Fruit fly (Drosophila melanogaster): Measurements from ENCODE around the gene Adss.

Adss gene

DNA sequence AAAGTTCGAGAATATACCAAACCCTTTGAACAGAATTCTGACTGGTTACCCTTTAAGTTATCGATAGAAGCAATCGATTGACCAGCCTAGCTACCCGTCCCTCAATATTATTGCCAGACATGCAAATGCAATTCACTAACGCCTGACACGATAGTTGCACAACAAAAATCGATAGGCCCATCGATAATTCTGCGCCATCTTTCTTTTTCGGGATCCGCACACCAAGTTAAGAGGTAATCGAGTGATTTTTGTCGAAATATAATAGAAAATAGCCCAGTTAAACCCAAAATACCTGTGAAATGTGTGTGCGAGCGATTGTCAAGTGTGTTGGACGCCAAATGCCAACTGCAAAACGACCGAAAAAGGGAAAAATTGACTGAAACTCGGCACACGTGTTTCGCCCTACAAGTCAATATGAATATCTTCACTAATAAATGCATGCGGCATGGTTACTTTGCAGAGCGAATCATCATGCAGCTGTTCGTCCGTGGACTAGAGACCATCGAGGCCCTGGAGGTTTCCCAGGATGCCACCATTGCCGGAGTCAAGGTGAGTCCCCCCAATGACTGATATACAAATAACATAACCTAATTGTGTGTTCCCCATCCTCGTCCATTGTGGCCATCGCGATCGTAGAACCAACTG lies 20.1 kb upstream of the Adss start, which contains the start of gene RpS30 (continued):
- no peak for TF ChIP-seq br (optimal IDR thresholded peaks at IDR 0.05)
- TF ChIP-seq Ravus (GFP tag; IDR thresholded peaks at IDR 0.05), result no peak
- TF ChIP-seq CG14710 (tag; optimal IDR thresholded peaks at IDR 0.05), result peak; percentile 80
- TF ChIP-seq CG17612 (GFP tag; IDR thresholded peaks at IDR 0.05), result no peak
- no peak for TF ChIP-seq D19B (GFP tag; optimal IDR thresholded peaks at IDR 0.05)
- peak; percentile 93 for TF ChIP-seq Ets65A (GFP tag)
- peak; percentile 91 for TF ChIP-seq CG12659 (GFP tag; optimal IDR thresholded peaks at IDR 0.05)
- TF ChIP-seq CG31388 (GFP tag; optimal IDR thresholded peaks at IDR 0.05), result no peak
- TF ChIP-seq gce (GFP tag; IDR thresholded peaks at IDR 0.05), result no peak
- TF ChIP-seq CG2712 (tag; optimal IDR thresholded peaks at IDR 0.05), result peak; percentile 71
- 0 out of 2 replicates have a peak, but pooled peaks have one; percentile 41 for TF ChIP-seq rib (GFP tag; IDR thresholded peaks at IDR 0.05)
- TF ChIP-seq shn (GFP tag; optimal IDR thresholded peaks at IDR 0.05), result no peak
- TF ChIP-seq CG31365 (tag; optimal IDR thresholded peaks at IDR 0.05), result peak; percentile 22
- no peak for TF ChIP-seq nom (GFP tag; optimal IDR thresholded peaks at IDR 0.05)
- TF ChIP-seq Hey (tag; optimal IDR thresholded peaks at IDR 0.05), result peak; percentile 69
- TF ChIP-seq chinmo (GFP tag; IDR thresholded peaks at IDR 0.05; ENCODE audit: partially characterized antibody), result peak; percentile 94
- TF ChIP-seq Atf3 (GFP tag; optimal IDR thresholded peaks at IDR 0.05), result no peak
- no peak for TF ChIP-seq Sox102F (GFP tag; optimal IDR thresholded peaks at IDR 0.05)
- TF ChIP-seq zf30C (GFP tag; optimal IDR thresholded peaks at IDR 0.05), result no peak
- TF ChIP-seq tap (tag; optimal IDR thresholded peaks at IDR 0.05), result no peak
- TF ChIP-seq Stat92E (GFP tag; optimal IDR thresholded peaks at IDR 0.05), result no peak
- TF ChIP-seq gro (GFP tag; optimal IDR thresholded peaks at IDR 0.05), result peak; percentile 70
- TF ChIP-seq oc (tag; optimal IDR thresholded peaks at IDR 0.05), result no peak
- peak; percentile 65 for TF ChIP-seq sens (GFP tag)
- peak; percentile 92 for TF ChIP-seq nerfin-2 (GFP tag; IDR thresholded peaks at IDR 0.05; ENCODE audit: partially characterized antibody)
- peak; percentile 97 for TF ChIP-seq Ets97D (GFP tag; optimal IDR thresholded peaks at IDR 0.05)
- no peak for TF ChIP-seq en (GFP tag; optimal IDR thresholded peaks at IDR 0.05)
- TF ChIP-seq CG8388 (GFP tag; optimal IDR thresholded peaks at IDR 0.05), result no peak
- TF ChIP-seq CG4404 (GFP tag; IDR thresholded peaks at IDR 0.05), result no peak
- no peak for TF ChIP-seq sisA (GFP tag; IDR thresholded peaks at IDR 0.05)
- peak; percentile 100 for TF ChIP-seq Dref (GFP tag; IDR thresholded peaks at IDR 0.05)
- peak; percentile 44 for TF ChIP-seq Nf-YB (GFP tag; optimal IDR thresholded peaks at IDR 0.05)
- TF ChIP-seq Mrtf (GFP tag; IDR thresholded peaks at IDR 0.05), result no peak
- no peak for TF ChIP-seq gem (tag; optimal IDR thresholded peaks at IDR 0.05)
- TF ChIP-seq CG6654 (GFP tag; optimal IDR thresholded peaks at IDR 0.05), result no peak
- no peak for TF ChIP-seq hth (optimal IDR thresholded peaks at IDR 0.05)
- peak; percentile 30 for TF ChIP-seq CrebB (tag; optimal IDR thresholded peaks at IDR 0.05)
- no peak for TF ChIP-seq CG16815 (GFP tag; optimal IDR thresholded peaks at IDR 0.05)
- peak; percentile 45; the same call in 1 of the 2 replicates for TF ChIP-seq stc (GFP tag; IDR thresholded peaks at IDR 0.05)
- TF ChIP-seq cg (GFP tag; optimal IDR thresholded peaks at IDR 0.05), result no peak
- peak; percentile 97 for TF ChIP-seq stwl (tag; optimal IDR thresholded peaks at IDR 0.05)
- peak; percentile 44 for TF ChIP-seq CG15696 (tag; optimal IDR thresholded peaks at IDR 0.05)
- no peak for TF ChIP-seq CG7556 (GFP tag; optimal IDR thresholded peaks at IDR 0.05)
- no peak for TF ChIP-seq CG11085 (GFP tag; IDR thresholded peaks at IDR 0.05)
- no peak for TF ChIP-seq gcm (GFP tag; optimal IDR thresholded peaks at IDR 0.05)
- TF ChIP-seq zen (tag; optimal IDR thresholded peaks at IDR 0.05), result peak; percentile 64
- no peak for TF ChIP-seq Antp (GFP tag; optimal IDR thresholded peaks at IDR 0.05)
- TF ChIP-seq CG14050 (GFP tag; IDR thresholded peaks at IDR 0.05), result no peak
- TF ChIP-seq ci (GFP tag; IDR thresholded peaks at IDR 0.05), result peak; percentile 42; the same call in 2 of the 3 replicates
- no peak for TF ChIP-seq Dip2 (GFP tag; IDR thresholded peaks at IDR 0.05)
- no peak for TF ChIP-seq tgo (GFP tag; IDR thresholded peaks at IDR 0.05)
